Fruit fly (Drosophila melanogaster): ENCODE results near the gene CG34376.

The CG34376 gene

dm6 chr3R:22438301-22438700, 9.6 kb upstream of the CG34376 start:
- no peak for TF ChIP-seq CG7101 (tag; optimal IDR thresholded peaks at IDR 0.05)
- no peak for TF ChIP-seq CG11617 (GFP tag; optimal IDR thresholded peaks at IDR 0.05)
- TF ChIP-seq CG5204 (GFP tag; optimal IDR thresholded peaks at IDR 0.05): no peak
- TF ChIP-seq toe (GFP tag; optimal IDR thresholded peaks at IDR 0.05): no peak
- no peak for TF ChIP-seq CG33017 (tag; optimal IDR thresholded peaks at IDR 0.05)
- TF ChIP-seq tj (GFP tag; optimal IDR thresholded peaks at IDR 0.05): no peak
- TF ChIP-seq kay (GFP tag; ENCODE audit: borderline replicate concordance): no peak
- no peak for TF ChIP-seq pad (GFP tag; optimal IDR thresholded peaks at IDR 0.05)

dm6 chr3R:22446493-22446892, 1.4 kb upstream of the CG34376 start, which contains the start of gene CG12499:
CG12499 (minus strand) TSS chr3R:22446587.
- TF ChIP-seq kay (GFP tag; ENCODE audit: borderline replicate concordance) (peak; percentile 93), CG7101 (tag; optimal IDR thresholded peaks at IDR 0.05) (no peak), CG7045 (GFP tag; optimal IDR thresholded peaks at IDR 0.05) (no peak), Mnt (GFP tag; optimal IDR thresholded peaks at IDR 0.05) (peak; percentile 93), bab1 (GFP tag; optimal IDR thresholded peaks at IDR 0.05) (peak; percentile 3), CG33017 (tag; optimal IDR thresholded peaks at IDR 0.05) (no peak)

DNA sequence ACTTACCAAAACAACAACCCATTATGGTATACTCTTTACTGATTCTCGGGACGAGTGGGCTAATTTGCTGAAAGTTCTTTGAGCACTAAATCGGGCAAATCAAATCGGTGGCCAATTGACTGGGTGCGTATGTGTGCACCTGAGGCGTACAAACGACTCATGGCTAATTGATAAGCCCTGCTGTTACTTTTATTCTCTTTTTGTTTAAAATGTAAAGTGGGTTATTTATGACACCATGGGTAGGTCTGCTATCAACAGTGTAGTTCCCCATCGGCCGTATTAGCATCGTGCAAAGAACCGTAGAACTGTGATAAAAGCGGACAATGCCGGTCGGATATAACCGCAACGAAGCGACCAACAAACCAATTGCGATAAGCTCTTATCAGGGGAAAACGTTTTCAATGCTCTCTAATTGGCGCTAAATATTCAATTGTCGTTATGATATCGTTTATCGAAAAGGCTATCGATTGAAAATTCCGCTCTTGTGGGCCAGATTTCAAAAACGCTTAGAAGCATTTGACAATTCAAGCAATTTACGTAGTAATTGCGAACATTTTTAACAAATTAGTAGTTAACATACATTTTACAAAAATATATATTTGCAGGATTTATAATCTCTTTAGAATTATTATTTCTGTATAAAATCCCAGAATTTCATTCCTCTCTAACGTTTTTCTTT, 565 bp upstream of the CG34376 start, which contains the start of gene CG34288:
Gene CG34288, minus strand, starts transcription at position 69 of the 679 bp plus-strand sequence.
- TF ChIP-seq CG7101 (tag; optimal IDR thresholded peaks at IDR 0.05): peak; percentile 52
- TF ChIP-seq Clk (GFP tag; optimal IDR thresholded peaks at IDR 0.05): no peak
- TF ChIP-seq kay (GFP tag; ENCODE audit: borderline replicate concordance): peak; percentile 62
- TF ChIP-seq CG12768 (GFP tag; optimal IDR thresholded peaks at IDR 0.05): peak; percentile 48
- no peak for TF ChIP-seq cnc (optimal IDR thresholded peaks at IDR 0.05)
- TF ChIP-seq tj (GFP tag; optimal IDR thresholded peaks at IDR 0.05): no peak
- TF ChIP-seq ovo (GFP tag; optimal IDR thresholded peaks at IDR 0.05): no peak
- TF ChIP-seq CG33017 (tag; optimal IDR thresholded peaks at IDR 0.05): peak; percentile 38
- TF ChIP-seq CG1620 (GFP tag; optimal IDR thresholded peaks at IDR 0.05): no peak
- peak; percentile 14 for TF ChIP-seq pad (GFP tag; optimal IDR thresholded peaks at IDR 0.05)
- peak; percentile 75 for TF ChIP-seq Mnt (GFP tag; optimal IDR thresholded peaks at IDR 0.05)
- peak; percentile 9 for TF ChIP-seq Hr96 (GFP tag; optimal IDR thresholded peaks at IDR 0.05)
- TF ChIP-seq CG14711 (tag; optimal IDR thresholded peaks at IDR 0.05): no peak
- TF ChIP-seq bab1 (GFP tag; optimal IDR thresholded peaks at IDR 0.05): no peak
- TF ChIP-seq cic (GFP tag; optimal IDR thresholded peaks at IDR 0.05): peak; percentile 87
- TF ChIP-seq CG11617 (GFP tag; optimal IDR thresholded peaks at IDR 0.05): no peak
- no peak for TF ChIP-seq Crg-1 (GFP tag; optimal IDR thresholded peaks at IDR 0.05)
- no peak for TF ChIP-seq CG7045 (GFP tag; optimal IDR thresholded peaks at IDR 0.05)
- peak; percentile 15 for TF ChIP-seq toe (GFP tag; optimal IDR thresholded peaks at IDR 0.05)
- TF ChIP-seq CG5204 (GFP tag; optimal IDR thresholded peaks at IDR 0.05): no peak

- TF ChIP-seq tj (GFP tag; optimal IDR thresholded peaks at IDR 0.05) (no peak), cnc (optimal IDR thresholded peaks at IDR 0.05) (no peak), ovo (GFP tag; optimal IDR thresholded peaks at IDR 0.05) (no peak), bab1 (GFP tag; optimal IDR thresholded peaks at IDR 0.05) (no peak), pad (GFP tag; optimal IDR thresholded peaks at IDR 0.05) (no peak), CG7045 (GFP tag; optimal IDR thresholded peaks at IDR 0.05) (no peak), cic (GFP tag; optimal IDR thresholded peaks at IDR 0.05) (no peak), CG33017 (tag; optimal IDR thresholded peaks at IDR 0.05) (no peak), toe (GFP tag; optimal IDR thresholded peaks at IDR 0.05) (no peak), CG5204 (GFP tag; optimal IDR thresholded peaks at IDR 0.05) (no peak)
These were observed 2.0 kb downstream of the CG34376 start for dm6 chr3R:22449871-22450424.

- peak; percentile 1 for TF ChIP-seq cic (GFP tag; optimal IDR thresholded peaks at IDR 0.05)
- TF ChIP-seq CG1620 (GFP tag; optimal IDR thresholded peaks at IDR 0.05): no peak
- peak; percentile 48 for TF ChIP-seq kay (GFP tag; ENCODE audit: borderline replicate concordance)
- no peak for TF ChIP-seq pad (GFP tag; optimal IDR thresholded peaks at IDR 0.05)
- no peak for TF ChIP-seq Crg-1 (GFP tag; optimal IDR thresholded peaks at IDR 0.05)
- TF ChIP-seq toe (GFP tag; optimal IDR thresholded peaks at IDR 0.05): no peak
- TF ChIP-seq CG7045 (GFP tag; optimal IDR thresholded peaks at IDR 0.05): no peak
- no peak for TF ChIP-seq cnc (optimal IDR thresholded peaks at IDR 0.05)
These were observed 6.8 kb downstream of the CG34376 start for dm6 chr3R:22454397-22455334.

DNA sequence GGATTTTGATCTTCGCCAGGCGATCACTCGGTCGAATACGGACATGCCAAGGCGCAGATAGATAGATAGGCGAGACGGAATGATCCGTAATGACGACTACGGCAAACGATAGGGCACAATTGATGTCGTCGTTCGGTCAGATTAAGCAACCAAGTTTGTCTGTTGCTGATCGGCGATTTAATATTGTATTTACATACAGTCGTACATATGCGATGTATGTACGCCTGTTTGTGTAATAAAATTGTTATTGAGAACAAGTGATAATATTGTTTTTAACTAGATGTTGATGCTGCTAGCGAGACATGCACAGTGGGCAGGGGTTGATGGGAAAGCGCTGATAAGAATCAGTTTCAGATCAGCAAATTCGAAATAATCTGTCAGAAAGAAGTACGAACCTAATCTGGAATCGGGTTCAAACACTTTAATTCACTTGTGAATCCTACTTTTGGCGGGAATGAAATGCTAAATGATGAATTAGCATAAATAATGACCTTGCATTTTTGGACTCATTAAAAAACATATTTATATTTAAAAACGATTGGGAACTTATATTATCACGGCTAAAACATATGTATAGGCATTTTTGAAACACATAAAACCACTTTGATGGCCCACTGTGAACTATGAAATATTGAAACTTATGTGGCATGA, 7.6 kb downstream of the CG34376 start:
- TF ChIP-seq CG7045 (GFP tag; optimal IDR thresholded peaks at IDR 0.05) (peak; percentile 34), Clk (GFP tag; optimal IDR thresholded peaks at IDR 0.05) (no peak), Hr96 (GFP tag; optimal IDR thresholded peaks at IDR 0.05) (no peak), CG14711 (tag; optimal IDR thresholded peaks at IDR 0.05) (no peak), tj (GFP tag; optimal IDR thresholded peaks at IDR 0.05) (peak; percentile 13), cnc (optimal IDR thresholded peaks at IDR 0.05) (peak in 1 of 2 experiments; percentile 25), CG33017 (tag; optimal IDR thresholded peaks at IDR 0.05) (no peak), CG7101 (tag; optimal IDR thresholded peaks at IDR 0.05) (no peak), toe (GFP tag; optimal IDR thresholded peaks at IDR 0.05) (peak; percentile 4)
